Fruit fly (Drosophila melanogaster) whole organism, prepupa: ENCODE data around the gene CG43336.

Experiments used
- Blimp-1 ChIP-seq: fragments of 200-800 bp; sonication (Bioruptor generic); optimal IDR thresholded peaks from 3 replicates; lab custom pipeline; 2017; ENCODE audit warnings: missing biosample characterization, missing genetic modification characterization, mild to moderate bottlenecking, moderate library complexity, missing genetic modification reagents
- CG10631 ChIP-seq: fragments of 200-800 bp; sonication (Bioruptor generic); optimal IDR thresholded peaks from 2 replicates; lab custom pipeline; 2016; ENCODE audit warnings: missing biosample characterization, missing genetic modification characterization
- CG11294 ChIP-seq: fragments of 200-800 bp; sonication (Bioruptor generic); IDR thresholded peaks from 2 replicates; pipeline ENCODE4 v1.3.6; 2022; ENCODE audit warnings: missing biosample characterization, missing genetic modification characterization
- CG11902 ChIP-seq: fragments of 200-800 bp; sonication (Bioruptor generic); optimal IDR thresholded peaks from 3 replicates; lab custom pipeline; 2016; ENCODE audit warnings: missing biosample characterization, missing genetic modification characterization
- CG15336 ChIP-seq: fragments of 200-800 bp; sonication (Bioruptor generic); IDR thresholded peaks from 2 replicates; pipeline ENCODE4 v1.3.6; 2022; ENCODE audit warnings: missing biosample characterization, missing genetic modification characterization
- CG1621 ChIP-seq: fragments of 200-800 bp; sonication (Bioruptor generic); optimal IDR thresholded peaks from 3 replicates; lab custom pipeline; 2018; ENCODE audit warnings: missing biosample characterization, mild to moderate bottlenecking, missing genetic modification characterization
- CG16779 ChIP-seq: fragments of 200-800 bp; sonication (Bioruptor generic); optimal IDR thresholded peaks from 3 replicates; lab custom pipeline; 2017; ENCODE audit warnings: missing biosample characterization, mild to moderate bottlenecking, missing genetic modification characterization
- CG3032 ChIP-seq: fragments of 200-800 bp; optimal IDR thresholded peaks from 2 replicates; lab custom pipeline; 2019; ENCODE audit warnings: missing biosample characterization, mild to moderate bottlenecking, missing genetic modification characterization, moderate library complexity
- CG31627 ChIP-seq: fragments of 200-800 bp; sonication (Bioruptor generic); optimal IDR thresholded peaks from 3 replicates; lab custom pipeline; 2016; ENCODE audit warnings: missing biosample characterization, missing genetic modification characterization
- CG32006 ChIP-seq: fragments of 200-800 bp; sonication (Bioruptor generic); optimal IDR thresholded peaks from 3 replicates; lab custom pipeline; 2017; ENCODE audit warnings: missing biosample characterization, mild to moderate bottlenecking, missing genetic modification characterization
- CG34406 ChIP-seq: fragments of 200-800 bp; sonication (Bioruptor generic); optimal IDR thresholded peaks from 3 replicates; lab custom pipeline; 2016; ENCODE audit warnings: missing biosample characterization, missing genetic modification characterization
- CG4318 ChIP-seq: fragments of 200-800 bp; sonication (Bioruptor generic); optimal IDR thresholded peaks from 3 replicates; lab custom pipeline; 2017; ENCODE audit warnings: missing biosample characterization, mild to moderate bottlenecking, missing genetic modification characterization
- CG6163 ChIP-seq: fragments of 200-800 bp; sonication (Bioruptor generic); IDR thresholded peaks from 3 replicates; pipeline ENCODE4 v1.3.6; 2022; ENCODE audit warnings: missing biosample characterization, missing genetic modification characterization
- CG6276 ChIP-seq: fragments of 200-800 bp; sonication (Bioruptor generic); optimal IDR thresholded peaks from 2 replicates; lab custom pipeline; 2017; ENCODE audit warnings: missing biosample characterization, mild to moderate bottlenecking, missing genetic modification characterization
- CG6792 ChIP-seq: fragments of 200-800 bp; sonication (Bioruptor generic); optimal IDR thresholded peaks from 3 replicates; lab custom pipeline; 2016; ENCODE audit warnings: missing biosample characterization, missing genetic modification characterization
- CG6808 ChIP-seq: fragments of 200-800 bp; sonication (Bioruptor generic); optimal IDR thresholded peaks from 3 replicates; lab custom pipeline; 2017; ENCODE audit warnings: missing biosample characterization, missing genetic modification characterization, mild to moderate bottlenecking, moderate library complexity, missing genetic modification reagents
- CG7368 ChIP-seq: fragments of 200-800 bp; sonication (Bioruptor generic); optimal IDR thresholded peaks from 3 replicates; lab custom pipeline; 2016; ENCODE audit warnings: missing biosample characterization, missing genetic modification characterization
- CG8119 ChIP-seq: fragments of 200-800 bp; sonication (Bioruptor generic); IDR thresholded peaks from 3 replicates; pipeline ENCODE4 v1.3.6; 2022; ENCODE audit warnings: missing biosample characterization, missing genetic modification characterization
- CG8632 ChIP-seq: fragments of 200-800 bp; sonication (Bioruptor generic); optimal IDR thresholded peaks from 3 replicates; lab custom pipeline; 2016; ENCODE audit warnings: missing biosample characterization, missing genetic modification characterization
- CG9139 ChIP-seq: fragments of 200-800 bp; sonication (Bioruptor generic); optimal IDR thresholded peaks from 3 replicates; lab custom pipeline; 2017; ENCODE audit warnings: missing biosample characterization, mild to moderate bottlenecking, missing genetic modification characterization
- Eip75B ChIP-seq: fragments of 200-800 bp; sonication (Bioruptor generic); optimal IDR thresholded peaks from 3 replicates; lab custom pipeline; 2016; ENCODE audit warnings: missing biosample characterization, missing genetic modification characterization
- Eip93F ChIP-seq: fragments of 200-800 bp; sonication (Bioruptor generic); optimal IDR thresholded peaks from 2 replicates; lab custom pipeline; 2016; ENCODE audit warnings: missing biosample characterization, mild to moderate bottlenecking, missing genetic modification characterization
- Ets21C ChIP-seq: fragments of 200-800 bp; sonication (Bioruptor generic); optimal IDR thresholded peaks from 3 replicates; lab custom pipeline; 2016; ENCODE audit warnings: missing biosample characterization, missing genetic modification characterization
- Gug ChIP-seq: fragments of 200-800 bp; sonication (Bioruptor generic); IDR thresholded peaks from 2 replicates; pipeline ENCODE4 v1.3.6; 2022; ENCODE audit warnings: missing biosample characterization, missing genetic modification characterization
- Hr39 ChIP-seq: fragments of 200-800 bp; sonication (Bioruptor generic); optimal IDR thresholded peaks from 2 replicates; lab custom pipeline; 2016; ENCODE audit warnings: missing biosample characterization, missing genetic modification characterization
- Hr4 ChIP-seq: fragments of 200-800 bp; sonication (Bioruptor generic); optimal IDR thresholded peaks from 3 replicates; lab custom pipeline; 2016; ENCODE audit warnings: missing biosample characterization, missing genetic modification characterization
- Met ChIP-seq: fragments of 200-800 bp; sonication (Bioruptor generic); optimal IDR thresholded peaks from 3 replicates; lab custom pipeline; 2016; ENCODE audit warnings: missing biosample characterization, missing genetic modification characterization
- Sox102F ChIP-seq: fragments of 200-800 bp; sonication (Bioruptor generic); optimal IDR thresholded peaks from 2 replicates; lab custom pipeline; 2016; ENCODE audit warnings: missing biosample characterization, mild to moderate bottlenecking, missing genetic modification characterization
- Sox14 ChIP-seq: fragments of 200-800 bp; sonication (Bioruptor generic); optimal IDR thresholded peaks from 3 replicates; lab custom pipeline; 2016; ENCODE audit warnings: missing biosample characterization, missing genetic modification characterization
- Sox15 ChIP-seq: fragments of 200-800 bp; sonication (Bioruptor generic); optimal IDR thresholded peaks from 3 replicates; lab custom pipeline; 2016; ENCODE audit warnings: missing biosample characterization, missing genetic modification characterization
- achi ChIP-seq: fragments of 200-800 bp; sonication (Bioruptor generic); optimal IDR thresholded peaks from 3 replicates; lab custom pipeline; 2016; ENCODE audit warnings: missing biosample characterization, missing genetic modification characterization
- acj6 ChIP-seq: fragments of 200-800 bp; sonication (Bioruptor generic); optimal IDR thresholded peaks from 3 replicates; lab custom pipeline; 2016; ENCODE audit warnings: missing biosample characterization, missing genetic modification characterization
- cyc ChIP-seq: fragments of 200-800 bp; sonication (Bioruptor generic); optimal IDR thresholded peaks from 3 replicates; lab custom pipeline; 2016; ENCODE audit warnings: missing biosample characterization, missing genetic modification characterization
- dac ChIP-seq: fragments of 200-800 bp; sonication (Bioruptor generic); optimal IDR thresholded peaks from 2 replicates; lab custom pipeline; 2017; ENCODE audit warnings: missing biosample characterization, mild to moderate bottlenecking, missing genetic modification characterization
- eg ChIP-seq: fragments of 200-800 bp; sonication (Bioruptor generic); IDR thresholded peaks from 3 replicates; pipeline ENCODE4 v1.3.6; 2022; ENCODE audit warnings: missing biosample characterization, missing genetic modification characterization
- fd59A ChIP-seq: fragments of 200-800 bp; sonication (Bioruptor generic); optimal IDR thresholded peaks from 2 replicates; lab custom pipeline; 2017; ENCODE audit warnings: missing biosample characterization, mild to moderate bottlenecking, missing genetic modification characterization, missing genetic modification reagents
- fd85E ChIP-seq: fragments of 200-800 bp; sonication (Bioruptor generic); optimal IDR thresholded peaks from 3 replicates; lab custom pipeline; 2016; ENCODE audit warnings: missing biosample characterization, missing genetic modification characterization
- fkh ChIP-seq: fragments of 200-800 bp; sonication (Bioruptor generic); optimal IDR thresholded peaks from 3 replicates; lab custom pipeline; 2017; ENCODE audit warnings: missing biosample characterization, mild to moderate bottlenecking, missing genetic modification characterization, moderate library complexity
- lz ChIP-seq: fragments of 200-800 bp; sonication (Bioruptor generic); optimal IDR thresholded peaks from 3 replicates; lab custom pipeline; 2016; ENCODE audit warnings: missing biosample characterization, missing genetic modification characterization
- net ChIP-seq: fragments of 200-800 bp; sonication (Bioruptor generic); optimal IDR thresholded peaks from 3 replicates; lab custom pipeline; 2016; ENCODE audit warnings: missing biosample characterization, missing genetic modification characterization
- pdm3 ChIP-seq: fragments of 200-800 bp; sonication (Bioruptor generic); optimal IDR thresholded peaks from 3 replicates; lab custom pipeline; 2016; ENCODE audit warnings: missing biosample characterization, missing genetic modification characterization
- salr ChIP-seq, 2 experiments: fragments of 200-800 bp; sonication (Bioruptor generic); optimal IDR thresholded peaks; 3 replicates each; lab custom pipeline; 2016 to 2018; ENCODE audit warnings: missing biosample characterization in 2 of 2, missing genetic modification characterization in 2 of 2, mild to moderate bottlenecking in 1 of 2
- spab ChIP-seq: fragments of 200-800 bp; sonication (Bioruptor generic); optimal IDR thresholded peaks from 2 replicates; lab custom pipeline; 2017; ENCODE audit warnings: missing biosample characterization, mild to moderate bottlenecking, missing genetic modification characterization, missing genetic modification reagents
- ss ChIP-seq, 2 experiments: fragments of 200-800 bp; sonication (Bioruptor generic); optimal IDR thresholded peaks; 2 replicates in 1 of 2; 3 replicates in 1 of 2; lab custom pipeline; 2017 to 2018; ENCODE audit warnings: mild to moderate bottlenecking in 2 of 2, missing biosample characterization in 2 of 2, missing genetic modification characterization in 2 of 2, moderate library complexity in 1 of 2
- svp ChIP-seq: fragments of 200-800 bp; sonication (Bioruptor generic); peaks from one replicate; lab custom pipeline; 2016; ENCODE audit warnings: missing biosample characterization, missing genetic modification characterization
- topi ChIP-seq: fragments of 200-800 bp; sonication (Bioruptor generic); optimal IDR thresholded peaks from 3 replicates; lab custom pipeline; 2016; ENCODE audit warnings: missing biosample characterization, missing genetic modification characterization

The CG43336 gene

DNA sequence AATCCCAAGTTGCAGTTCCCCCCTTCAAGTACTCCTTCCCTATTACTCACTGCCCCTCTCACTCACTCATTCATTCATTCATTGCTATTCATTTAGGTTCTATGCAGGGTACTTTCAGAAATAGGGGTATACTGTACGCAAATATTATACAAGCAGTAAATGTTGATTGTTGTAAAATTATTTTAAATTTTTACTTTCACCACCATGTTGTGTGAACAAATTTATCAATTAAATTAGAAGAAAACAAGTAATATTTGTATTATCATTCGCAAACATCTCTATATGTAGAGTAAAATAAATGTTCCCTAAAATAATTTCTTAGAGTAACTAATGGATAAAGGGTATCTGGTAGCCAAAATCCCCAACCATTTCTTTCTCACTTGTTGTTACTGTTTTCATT is 13.3 kb downstream of the CG43336 start (continued):
- TF ChIP-seq pdm3 (GFP tag; lab: Kevin White, UChicago), result peak; percentile 45
- no peak for TF ChIP-seq Eip93F (GFP tag; lab: Kevin White, UChicago)
- TF ChIP-seq ss (GFP tag; optimal IDR thresholded peaks at IDR 0.05; lab: Kevin White, UChicago), result peak in 1 of 2 experiments; percentile 46
- TF ChIP-seq dac (GFP tag; lab: Kevin White, UChicago), result no peak
- peak; percentile 56 for TF ChIP-seq CG10631 (GFP tag; lab: Kevin White, UChicago)
- TF ChIP-seq CG6792 (GFP tag; lab: Kevin White, UChicago), result peak; percentile 16
- peak; percentile 18 for TF ChIP-seq CG31627 (GFP tag; lab: Kevin White, UChicago)

DNA sequence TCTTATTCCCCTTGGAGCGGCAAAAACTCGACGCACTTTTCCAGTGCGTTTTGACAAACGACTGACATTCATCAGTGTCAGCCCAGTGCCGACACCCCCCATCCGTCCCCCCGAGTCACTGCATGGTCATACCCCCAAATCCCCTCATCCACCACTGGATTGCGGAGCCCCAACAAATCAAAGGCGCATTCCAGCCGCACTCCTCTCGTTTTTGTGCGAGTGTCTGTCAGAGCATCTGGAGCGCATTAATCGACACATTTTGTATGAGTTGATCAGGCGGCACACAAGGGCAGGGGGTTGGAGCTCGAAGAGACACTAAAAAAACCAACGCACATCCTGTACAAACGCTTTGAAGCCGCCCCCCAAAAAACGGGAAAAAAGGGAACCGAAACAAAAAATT is 13.7 kb downstream of the CG43336 start:
- TF ChIP-seq Eip93F (GFP tag; lab: Kevin White, UChicago) (no peak), CG8119 (GFP tag; lab: Robert Waterston, UW) (0 out of 3 replicates have a peak, but pooled peaks have one; percentile 2)

DNA sequence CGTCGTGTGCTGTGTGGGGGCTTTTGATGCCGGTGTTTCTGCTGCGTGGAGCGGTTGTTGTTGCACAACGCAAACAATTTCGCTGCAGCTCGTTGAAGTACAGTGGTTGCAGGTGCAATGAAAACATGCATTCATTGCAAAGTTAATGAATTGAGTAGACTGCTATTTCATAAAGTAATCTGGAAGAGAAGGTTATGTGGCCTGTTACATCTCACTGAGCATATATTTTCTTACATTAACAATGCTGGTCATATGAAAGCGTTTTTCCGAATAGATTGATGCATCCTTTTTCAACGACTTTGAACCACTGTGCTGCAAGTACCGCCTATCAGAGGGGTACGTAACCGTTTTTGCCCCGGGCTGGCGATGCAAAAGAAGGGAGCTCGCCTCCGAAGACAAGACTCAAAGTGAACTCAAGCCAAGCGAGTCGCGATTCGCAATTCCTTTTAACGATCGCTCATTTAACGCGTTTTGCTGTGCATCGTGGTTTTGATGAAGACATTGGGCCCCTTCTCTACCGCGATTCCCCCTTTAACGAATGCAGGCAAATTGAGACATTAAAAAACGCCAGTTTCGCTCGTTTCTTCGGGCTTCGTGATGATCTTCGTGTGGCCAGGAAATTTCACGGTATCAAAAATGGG is 14.9 kb downstream of the CG43336 start:
- TF ChIP-seq acj6 (peak; percentile 97), svp (GFP tag; lab: Kevin White, UChicago) (peak; percentile 100), Sox14 (GFP tag; lab: Kevin White, UChicago) (peak; percentile 98), CG15336 (peak; percentile 96), Sox15 (peak; percentile 95), fd85E (GFP tag; lab: Kevin White, UChicago) (peak; percentile 97), Sox102F (GFP tag; lab: Kevin White, UChicago) (peak; percentile 96), Met (GFP tag; lab: Kevin White, UChicago) (peak; percentile 96), topi (GFP tag; lab: Kevin White, UChicago) (peak; percentile 98), CG6276 (GFP tag; lab: Kevin White, UChicago) (peak; percentile 96), Hr39 (peak; percentile 96), salr (GFP tag; optimal IDR thresholded peaks at IDR 0.05; lab: Kevin White, UChicago) (peak; percentile 92 to 94), Hr4 (GFP tag; lab: Kevin White, UChicago) (peak; percentile 96), CG4318 (GFP tag; lab: Kevin White, UChicago) (peak; percentile 96), CG16779 (tag; lab: Kevin White, UChicago) (peak; percentile 94), CG9139 (GFP tag; lab: Kevin White, UChicago) (peak; percentile 86), CG6163 (peak; percentile 99), dac (GFP tag; lab: Kevin White, UChicago) (peak; percentile 94), CG7368 (peak; percentile 99), Eip75B (GFP tag; lab: Kevin White, UChicago) (peak; percentile 98), Ets21C (GFP tag; lab: Kevin White, UChicago) (peak; percentile 95), CG6808 (GFP tag; lab: Kevin White, UChicago) (peak; percentile 96), net (GFP tag; lab: Kevin White, UChicago) (peak; percentile 96), CG32006 (GFP tag; lab: Kevin White, UChicago) (peak; percentile 96), fkh (GFP tag; lab: Kevin White, UChicago) (peak; percentile 1), achi (GFP tag; lab: Kevin White, UChicago) (peak; percentile 96), fd59A (GFP tag; lab: Kevin White, UChicago) (peak; percentile 95), cyc (GFP tag; lab: Kevin White, UChicago) (peak; percentile 98), CG8632 (peak; percentile 94), lz (GFP tag; lab: Kevin White, UChicago) (peak; percentile 96), spab (peak; percentile 98), CG34406 (GFP tag; lab: Kevin White, UChicago) (peak; percentile 93), Gug (GFP tag; lab: Robert Waterston, UW) (peak; percentile 93), CG3032 (peak; percentile 95), Eip93F (GFP tag; lab: Kevin White, UChicago) (peak; percentile 89), CG11294 (peak; percentile 92), CG6792 (GFP tag; lab: Kevin White, UChicago) (peak; percentile 97), CG1621 (tag; lab: Kevin White, UChicago) (peak; percentile 97), CG11902 (GFP tag; lab: Kevin White, UChicago) (peak; percentile 96), Blimp-1 (GFP tag; lab: Kevin White, UChicago) (peak; percentile 80), eg (GFP tag; lab: Robert Waterston, UW) (peak; percentile 96)
